Fruit fly (Drosophila melanogaster): Measurements from ENCODE around the gene Flo2.

Gene Flo2

DNA sequence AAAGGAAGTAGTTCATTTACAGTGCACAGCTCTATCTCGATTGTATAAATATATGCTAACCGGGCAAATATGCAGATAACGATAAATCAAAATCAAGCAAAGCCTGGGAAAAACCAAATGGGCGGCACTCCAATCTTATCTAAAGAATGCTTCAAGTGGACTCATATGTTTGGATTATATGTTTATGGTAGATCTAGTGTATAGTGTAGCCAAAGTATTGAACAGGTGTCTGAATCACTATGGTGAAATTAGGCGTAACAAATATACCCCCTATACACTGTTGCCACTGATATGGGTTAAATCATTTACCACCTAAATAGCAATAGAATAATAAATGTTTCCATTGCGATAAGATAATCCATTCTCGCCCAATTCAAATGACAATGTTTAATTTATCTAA lies 107.3 kb downstream of the Flo2 start (continued):
- TF ChIP-seq Oli (tag; optimal IDR thresholded peaks at IDR 0.05): no peak
- TF ChIP-seq ase (GFP tag; IDR thresholded peaks at IDR 0.05): no peak
- no peak for TF ChIP-seq ssp (GFP tag; IDR thresholded peaks at IDR 0.05)
- no peak for TF ChIP-seq hbn (GFP tag; IDR thresholded peaks at IDR 0.05; ENCODE audit: partially characterized antibody)
- no peak for TF ChIP-seq Trl (optimal IDR thresholded peaks at IDR 0.05)
- no peak for TF ChIP-seq Trl (GFP tag; optimal IDR thresholded peaks at IDR 0.05)

DNA sequence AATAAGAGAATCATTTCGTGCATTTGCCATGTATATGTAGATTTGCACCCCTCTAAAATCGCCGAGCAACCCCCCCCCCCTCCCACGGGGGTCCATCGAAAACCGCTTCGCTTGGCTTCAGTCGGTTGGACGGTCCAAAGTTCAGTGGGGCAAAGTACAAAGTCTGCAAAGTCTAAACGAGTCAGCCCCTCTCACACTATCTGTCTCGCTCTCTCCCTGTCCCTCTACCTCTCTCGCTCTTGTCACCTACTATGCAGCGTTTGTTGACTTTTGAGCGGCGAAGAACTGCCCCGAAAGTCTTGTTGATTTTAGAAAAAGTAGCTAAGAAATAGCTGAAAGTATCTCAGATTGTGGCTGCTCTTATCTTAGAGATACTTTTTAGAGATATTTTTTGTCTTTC lies 108.2 kb downstream of the Flo2 start:
- TF ChIP-seq CG6765 (GFP tag; optimal IDR thresholded peaks at IDR 0.05) (peak; percentile 86), bbx (GFP tag; IDR thresholded peaks at IDR 0.05; ENCODE audit: partially characterized antibody) (no peak), knrl (GFP tag; IDR thresholded peaks at IDR 0.05; ENCODE audit: partially characterized antibody) (no peak), BEAF-32 (GFP tag; optimal IDR thresholded peaks at IDR 0.05) (no peak), rib (GFP tag; IDR thresholded peaks at IDR 0.05) (peak; percentile 47; the same call in 1 of the 2 replicates), CG18619 (GFP tag; optimal IDR thresholded peaks at IDR 0.05) (peak; percentile 3), MTF-1 (GFP tag; optimal IDR thresholded peaks at IDR 0.05; ENCODE audit: borderline replicate concordance) (peak; percentile 77), ato (GFP tag; IDR thresholded peaks at IDR 0.05; ENCODE audit: partially characterized antibody) (no peak), Lim3 (GFP tag; IDR thresholded peaks at IDR 0.05) (no peak), Hmx (GFP tag; optimal IDR thresholded peaks at IDR 0.05) (no peak), CG12942 (GFP tag; optimal IDR thresholded peaks at IDR 0.05) (no peak), cg (GFP tag; optimal IDR thresholded peaks at IDR 0.05) (no peak), onecut (GFP tag; IDR thresholded peaks at IDR 0.05) (peak; percentile 58), jing (GFP tag; optimal IDR thresholded peaks at IDR 0.05) (no peak), amos (GFP tag; IDR thresholded peaks at IDR 0.05; ENCODE audit: partially characterized antibody) (no peak), abd-A (tag; optimal IDR thresholded peaks at IDR 0.05) (no peak), CG11085 (GFP tag; IDR thresholded peaks at IDR 0.05) (no peak), Fer2 (tag; optimal IDR thresholded peaks at IDR 0.05) (no peak), sqz (GFP tag; optimal IDR thresholded peaks at IDR 0.05) (peak; percentile 63), CG7271 (tag; optimal IDR thresholded peaks at IDR 0.05) (no peak), Mrtf (GFP tag; IDR thresholded peaks at IDR 0.05) (peak; percentile 28; the same call in 1 of the 3 replicates), CoRest (tag; optimal IDR thresholded peaks at IDR 0.05) (no peak), luna (GFP tag; optimal IDR thresholded peaks at IDR 0.05) (no peak), CG11504 (tag; optimal IDR thresholded peaks at IDR 0.05) (peak; percentile 14), corto (GFP tag; optimal IDR thresholded peaks at IDR 0.05) (no peak), Side (GFP tag; optimal IDR thresholded peaks at IDR 0.05) (peak; percentile 0), Six4 (GFP tag; optimal IDR thresholded peaks at IDR 0.05) (no peak), Oaz (GFP tag; IDR thresholded peaks at IDR 0.05) (peak; percentile 60; the same call in 1 of the 2 replicates), CTCF (GFP tag; optimal IDR thresholded peaks at IDR 0.05) (peak; percentile 62), CG14860 (GFP tag; IDR thresholded peaks at IDR 0.05; ENCODE audit: partially characterized antibody) (no peak), bowl (GFP tag; IDR thresholded peaks at IDR 0.05) (peak; percentile 90), CG17385 (GFP tag; optimal IDR thresholded peaks at IDR 0.05) (peak; percentile 26), esg (GFP tag; conservative IDR thresholded peaks at IDR 0.05) (no peak), Myb (GFP tag; optimal IDR thresholded peaks at IDR 0.05) (no peak), az2 (GFP tag; optimal IDR thresholded peaks at IDR 0.05) (no peak), Nf-YA (GFP tag; IDR thresholded peaks at IDR 0.05) (0 out of 2 replicates have a peak, but pooled peaks have one; percentile 29), gro (GFP tag; optimal IDR thresholded peaks at IDR 0.05) (no peak), pita (GFP tag; optimal IDR thresholded peaks at IDR 0.05) (no peak), seq (GFP tag; IDR thresholded peaks at IDR 0.05) (peak; percentile 53; the same call in 1 of the 2 replicates), Hr3 (GFP tag; optimal IDR thresholded peaks at IDR 0.05) (no peak), CG6689 (GFP tag; IDR thresholded peaks at IDR 0.05) (0 out of 2 replicates have a peak, but pooled peaks have one; percentile 23), chinmo (GFP tag; IDR thresholded peaks at IDR 0.05; ENCODE audit: partially characterized antibody) (0 out of 4 replicates have a peak, but pooled peaks have one; percentile 75), bigmax (GFP tag; optimal IDR thresholded peaks at IDR 0.05) (no peak), sug (tag; optimal IDR thresholded peaks at IDR 0.05) (peak; percentile 80)
